Fruit fly (Drosophila melanogaster) whole organism, embryonic: ENCODE measurements around the gene CG7914.

Experiments
- Atf6 ChIP-seq: fragments of 200-800 bp; sonication (Bioruptor generic); IDR thresholded peaks from 2 replicates; pipeline ENCODE4 v1.3.6; 2022; ENCODE audit warnings: missing biosample characterization, missing genetic modification characterization
- Bgb ChIP-seq: fragments of 200-800 bp; sonication (Bioruptor generic); IDR thresholded peaks from 2 replicates; pipeline ENCODE4 v1.3.6; 2022; ENCODE audit warnings: missing biosample characterization, missing genetic modification characterization; ENCODE audit not compliant: partially characterized antibody
- CG10543 ChIP-seq: fragments of 200-800 bp; sonication (Bioruptor generic); optimal IDR thresholded peaks from 3 replicates; lab custom pipeline; 2017; ENCODE audit warnings: missing biosample characterization, mild to moderate bottlenecking, missing genetic modification characterization, moderate library complexity
- CG1603 ChIP-seq: fragments of 200-800 bp; sonication (Bioruptor generic); optimal IDR thresholded peaks from 2 replicates; lab custom pipeline; 2019; ENCODE audit warnings: missing biosample characterization, mild to moderate bottlenecking, missing genetic modification characterization, moderate library complexity
- CG17361 ChIP-seq: fragments of 200-800 bp; sonication (Bioruptor generic); IDR thresholded peaks from 3 replicates; pipeline ENCODE4 v1.3.6; 2022; ENCODE audit warnings: missing biosample characterization, missing genetic modification characterization
- CG1792 ChIP-seq: fragments of 200-800 bp; sonication (Bioruptor generic); optimal IDR thresholded peaks from 2 replicates; lab custom pipeline; 2016; ENCODE audit warnings: missing biosample characterization, missing genetic modification characterization
- CG2678 ChIP-seq: fragments of 200-800 bp; sonication (Bioruptor generic); optimal IDR thresholded peaks from 3 replicates; lab custom pipeline; 2019; ENCODE audit warnings: missing biosample characterization, mild to moderate bottlenecking, missing genetic modification characterization, moderate library complexity
- CG34376 ChIP-seq: fragments of 200-800 bp; sonication (Bioruptor generic); optimal IDR thresholded peaks from 2 replicates; lab custom pipeline; 2018; ENCODE audit warnings: missing biosample characterization, mild to moderate bottlenecking, missing genetic modification characterization
- CG34422 ChIP-seq: fragments of 200-800 bp; sonication (Bioruptor generic); IDR thresholded peaks from 3 replicates; pipeline ENCODE4 v1.3.6; 2022; ENCODE audit warnings: missing biosample characterization, missing genetic modification characterization
- CG4854 ChIP-seq: fragments of 200-800 bp; sonication (Bioruptor generic); optimal IDR thresholded peaks from 2 replicates; lab custom pipeline; 2016; ENCODE audit warnings: missing biosample characterization, missing genetic modification characterization, inconsistent platforms
- CG8281 ChIP-seq: fragments of 200-800 bp; sonication (Bioruptor generic); optimal IDR thresholded peaks from 2 replicates; lab custom pipeline; 2018; ENCODE audit warnings: missing biosample characterization, mild to moderate bottlenecking, missing genetic modification characterization, moderate library complexity
- CG8290 ChIP-seq, 3 experiments: fragments of 200-800 bp; sonication (Bioruptor generic); optimal IDR thresholded peaks; 2 replicates each; lab custom pipeline; 2016 to 2019; ENCODE audit warnings: missing biosample characterization in 3 of 3, missing genetic modification characterization in 3 of 3, mild to moderate bottlenecking in 2 of 3, moderate library complexity in 1 of 3
- CG8388 ChIP-seq: fragments of 200-800 bp; sonication (Bioruptor generic); optimal IDR thresholded peaks from 2 replicates; lab custom pipeline; 2019; ENCODE audit warnings: missing biosample characterization, mild to moderate bottlenecking, missing genetic modification characterization, moderate library complexity
- CG9932 ChIP-seq: fragments of 200-800 bp; sonication (Bioruptor generic); IDR thresholded peaks from 2 replicates; pipeline ENCODE4 v1.3.6; 2022; ENCODE audit warnings: missing biosample characterization, missing genetic modification characterization
- CTCF ChIP-seq: fragments of 200-800 bp; sonication (Bioruptor generic); optimal IDR thresholded peaks from 2 replicates; lab custom pipeline; 2017; ENCODE audit warnings: missing biosample characterization, mild to moderate bottlenecking, missing genetic modification characterization, moderate library complexity
- Camta ChIP-seq: fragments of 200-800 bp; sonication (Bioruptor generic); optimal IDR thresholded peaks from 2 replicates; lab custom pipeline; 2016; ENCODE audit warnings: missing biosample characterization, missing genetic modification characterization
- D19B ChIP-seq: fragments of 200-800 bp; sonication (Bioruptor generic); optimal IDR thresholded peaks from 2 replicates; lab custom pipeline; 2017; ENCODE audit warnings: missing biosample characterization, mild to moderate bottlenecking, missing genetic modification characterization
- Deaf1 ChIP-seq: fragments of 200-800 bp; optimal IDR thresholded peaks from 3 replicates; lab custom pipeline; 2019; ENCODE audit warnings: missing biosample characterization, mild to moderate bottlenecking, missing genetic modification characterization, moderate library complexity
- E2f2 ChIP-seq: fragments of 200-800 bp; sonication (Bioruptor generic); IDR thresholded peaks from 2 replicates; pipeline ENCODE4 v1.3.6; 2022; ENCODE audit warnings: missing biosample characterization, missing genetic modification characterization
- HmgZ ChIP-seq: fragments of 200-800 bp; sonication (Bioruptor generic); optimal IDR thresholded peaks from 2 replicates; lab custom pipeline; 2018; ENCODE audit warnings: missing biosample characterization, mild to moderate bottlenecking, missing genetic modification characterization
- Med ChIP-seq: fragments of 200-800 bp; sonication (Bioruptor generic); peaks from one replicate; lab custom pipeline; 2016; ENCODE audit warnings: missing biosample characterization, missing genetic modification characterization, mild to moderate bottlenecking, inconsistent platforms, moderate library complexity
- Meics ChIP-seq: fragments of 200-800 bp; sonication (Bioruptor generic); optimal IDR thresholded peaks from 2 replicates; lab custom pipeline; 2017; ENCODE audit warnings: missing biosample characterization, mild to moderate bottlenecking, missing genetic modification characterization
- NC2α ChIP-seq: fragments of 200-800 bp; sonication (Bioruptor generic); optimal IDR thresholded peaks from 2 replicates; lab custom pipeline; 2016; ENCODE audit warnings: missing biosample characterization, missing genetic modification characterization
- Pdp1 ChIP-seq, 2 experiments: fragments of 200-800 bp; sonication (Bioruptor generic); optimal IDR thresholded peaks; 3 replicates each; lab custom pipeline; 2016; ENCODE audit warnings: missing biosample characterization in 2 of 2, missing genetic modification characterization in 2 of 2, mild to moderate bottlenecking in 1 of 2, moderate library complexity in 1 of 2
- Rfx ChIP-seq: fragments of 200-800 bp; sonication (Bioruptor generic); IDR thresholded peaks from 2 replicates; pipeline ENCODE4 v1.3.6; 2022; ENCODE audit warnings: missing biosample characterization, missing genetic modification characterization
- Sin3A ChIP-seq: fragments of >200 bp; optimal IDR thresholded peaks from 2 replicates; lab custom pipeline; 2018
- az2 ChIP-seq: fragments of 200-800 bp; sonication (Bioruptor generic); optimal IDR thresholded peaks from 3 replicates; lab custom pipeline; 2016; ENCODE audit warnings: missing biosample characterization, missing genetic modification characterization
- bcd ChIP-seq: fragments of 200-800 bp; sonication (Bioruptor generic); optimal IDR thresholded peaks from 2 replicates; lab custom pipeline; 2017; ENCODE audit warnings: missing biosample characterization, mild to moderate bottlenecking, missing genetic modification characterization
- caup ChIP-seq: fragments of 200-800 bp; sonication (Bioruptor generic); optimal IDR thresholded peaks from 3 replicates; lab custom pipeline; 2017; ENCODE audit warnings: missing biosample characterization, mild to moderate bottlenecking, missing genetic modification characterization, moderate library complexity; ENCODE audit not compliant: severe bottlenecking
- exex ChIP-seq: fragments of 200-800 bp; sonication (Bioruptor generic); optimal IDR thresholded peaks from 4 replicates; lab custom pipeline; 2018; ENCODE audit warnings: missing biosample characterization, mild to moderate bottlenecking, missing genetic modification characterization, moderate library complexity
- grn ChIP-seq: fragments of 200-800 bp; sonication (Bioruptor generic); optimal IDR thresholded peaks from 3 replicates; lab custom pipeline; 2017; ENCODE audit warnings: missing biosample characterization, missing genetic modification characterization
- gsb-n ChIP-seq: fragments of 200-800 bp; sonication (Bioruptor generic); optimal IDR thresholded peaks from 3 replicates; lab custom pipeline; 2018; ENCODE audit warnings: missing biosample characterization, mild to moderate bottlenecking, missing genetic modification characterization
- jumu ChIP-seq: fragments of 200-800 bp; sonication (Bioruptor generic); optimal IDR thresholded peaks from 3 replicates; lab custom pipeline; 2016; ENCODE audit warnings: missing biosample characterization, missing genetic modification characterization
- kay ChIP-seq: fragments of 200-800 bp; sonication (Bioruptor generic); optimal IDR thresholded peaks from 2 replicates; lab custom pipeline; 2016; ENCODE audit warnings: missing biosample characterization, missing genetic modification characterization
- lab ChIP-seq: fragments of 200-800 bp; sonication (Bioruptor generic); optimal IDR thresholded peaks from 3 replicates; lab custom pipeline; 2017; ENCODE audit warnings: missing biosample characterization, missing genetic modification characterization, mild to moderate bottlenecking, moderate library complexity, missing genetic modification reagents
- mirr ChIP-seq: fragments of 200-800 bp; sonication (Bioruptor generic); optimal IDR thresholded peaks from 3 replicates; lab custom pipeline; 2018; ENCODE audit warnings: missing biosample characterization, mild to moderate bottlenecking, missing genetic modification characterization
- nerfin-2 ChIP-seq: fragments of 200-800 bp; sonication (Bioruptor generic); IDR thresholded peaks from 2 replicates; pipeline ENCODE4 v1.3.6; 2022; ENCODE audit warnings: missing biosample characterization, missing genetic modification characterization; ENCODE audit not compliant: partially characterized antibody
- pan ChIP-seq, 4 experiments: fragments of >200 bp in 3 of 4; fragments of 200-800 bp in 1 of 4; sonication (Bioruptor generic) in 1 of 4; optimal IDR thresholded peaks in 3 of 4; IDR thresholded peaks in 1 of 4; 2 replicates each; pipeline versions ENCODE4 v1.3.6 to Lab custom; 2017 to 2022; ENCODE audit warnings: missing biosample characterization in 2 of 4, missing genetic modification characterization in 2 of 4, mixed read lengths in 1 of 4
- pita ChIP-seq: fragments of 200-800 bp; sonication (Bioruptor generic); optimal IDR thresholded peaks from 2 replicates; lab custom pipeline; 2017; ENCODE audit warnings: missing biosample characterization, mild to moderate bottlenecking, missing genetic modification characterization
- sd ChIP-seq: fragments of 200-800 bp; sonication (Bioruptor generic); optimal IDR thresholded peaks from 3 replicates; lab custom pipeline; 2018; ENCODE audit warnings: missing biosample characterization, mild to moderate bottlenecking, missing genetic modification characterization, moderate library complexity
- sens ChIP-seq: fragments of 200-800 bp; sonication (Bioruptor generic); peaks from one replicate; lab custom pipeline; 2016; ENCODE audit warnings: missing biosample characterization, missing genetic modification characterization
- sisA ChIP-seq: fragments of 200-800 bp; sonication (Bioruptor generic); IDR thresholded peaks from 2 replicates; pipeline ENCODE4 v1.3.6; 2022; ENCODE audit warnings: missing biosample characterization, missing genetic modification characterization
- sug ChIP-seq: fragments of 200-800 bp; optimal IDR thresholded peaks from 2 replicates; lab custom pipeline; 2019; ENCODE audit warnings: missing biosample characterization, mild to moderate bottlenecking, missing genetic modification characterization, moderate library complexity
- tup ChIP-seq: fragments of 200-800 bp; sonication (Bioruptor generic); optimal IDR thresholded peaks from 2 replicates; lab custom pipeline; 2016; ENCODE audit warnings: missing biosample characterization, mild to moderate bottlenecking, missing genetic modification characterization, moderate library complexity
- twi ChIP-seq: fragments of 200-800 bp; optimal IDR thresholded peaks from 2 replicates; lab custom pipeline; 2019; ENCODE audit warnings: missing biosample characterization, mild to moderate bottlenecking, missing genetic modification characterization, moderate library complexity
- unc-4 ChIP-seq: fragments of 200-800 bp; sonication (Bioruptor generic); IDR thresholded peaks from 2 replicates; pipeline ENCODE4 v1.3.6; 2022; ENCODE audit warnings: missing biosample characterization, missing genetic modification characterization; ENCODE audit not compliant: partially characterized antibody
- vnd ChIP-seq: fragments of 200-800 bp; sonication (Bioruptor generic); IDR thresholded peaks from 3 replicates; pipeline ENCODE4 v1.3.6; 2022; ENCODE audit warnings: missing biosample characterization, missing genetic modification characterization; ENCODE audit not compliant: partially characterized antibody

Gene CG7914

dm6 chrX:19241790-19242373 lies 48.6 kb upstream of the CG7914 start, which contains the start of gene CG14196 (continued):
- TF ChIP-seq unc-4 (GFP tag; lab: Robert Waterston, UW) (no peak), CG4854 (GFP tag; lab: Kevin White, UChicago) (no peak), pita (peak; percentile 10), CG10543 (GFP tag; lab: Kevin White, UChicago) (no peak), Meics (GFP tag; lab: Kevin White, UChicago) (peak; percentile 29), Camta (GFP tag; lab: Kevin White, UChicago) (no peak), CG8290 (GFP tag; optimal IDR thresholded peaks at IDR 0.05; lab: Kevin White, UChicago) (peak; percentile 52), CG8290 (tag; optimal IDR thresholded peaks at IDR 0.05; lab: Kevin White, UChicago) (peak in 1 of 2 experiments; percentile 24), CTCF (GFP tag; lab: Kevin White, UChicago) (peak; percentile 58), CG9932 (GFP tag; lab: Robert Waterston, UW) (no peak), NC2α (GFP tag; lab: Kevin White, UChicago) (no peak), Med (GFP tag; lab: Kevin White, UChicago) (peak; percentile 72), tup (GFP tag; lab: Kevin White, UChicago) (no peak), sd (tag; lab: Kevin White, UChicago) (no peak), vnd (GFP tag; lab: Robert Waterston, UW) (no peak), CG1603 (peak; percentile 2), E2f2 (GFP tag; lab: Robert Waterston, UW) (0 out of 2 replicates have a peak, but pooled peaks have one; percentile 9), Bgb (GFP tag; lab: Robert Waterston, UW) (peak; percentile 25; the same call in 1 of the 2 replicates), Pdp1 (GFP tag; optimal IDR thresholded peaks at IDR 0.05; lab: Kevin White, UChicago) (peak in 1 of 2 experiments; percentile 56), D19B (GFP tag; lab: Kevin White, UChicago) (peak; percentile 37), gsb-n (no peak), bcd (no peak), pan (optimal IDR thresholded peaks at IDR 0.05; lab: Kevin White, UChicago) (no peak), pan (GFP tag; optimal IDR thresholded peaks at IDR 0.05 in 1 of 2, IDR thresholded peaks at IDR 0.05 in 1 of 2) (no peak), CG8281 (tag; lab: Kevin White, UChicago) (peak; percentile 69), Sin3A (no peak), HmgZ (tag; lab: Kevin White, UChicago) (peak; percentile 19), Deaf1 (tag; lab: Kevin White, UChicago) (peak; percentile 74)

DNA sequence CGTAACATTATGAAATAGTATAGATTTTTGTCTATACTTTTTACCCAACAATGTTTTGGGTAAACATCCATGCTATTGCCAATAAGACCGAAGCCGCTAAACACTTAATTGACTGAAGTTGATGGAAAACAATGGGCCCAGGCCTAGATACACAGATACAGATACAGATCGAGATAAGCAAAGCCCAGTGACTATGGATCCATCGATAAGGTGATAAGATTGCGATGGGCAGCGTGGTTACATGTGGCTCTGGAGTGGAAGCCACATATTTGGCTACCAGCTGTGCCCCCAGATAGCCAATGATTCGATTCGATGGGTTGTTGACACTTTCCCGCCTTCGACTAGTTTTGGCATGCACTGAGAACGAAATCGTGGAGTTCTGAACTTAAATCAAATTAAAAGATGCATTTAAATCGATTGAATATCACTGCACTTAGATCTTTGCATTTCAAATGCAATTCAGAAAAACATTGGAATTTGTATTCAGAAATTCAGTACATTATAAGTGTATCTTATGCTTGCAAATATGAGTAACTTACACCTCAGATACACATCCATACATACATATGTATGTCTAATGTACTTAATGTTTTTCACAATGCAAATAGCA lies 47.1 kb upstream of the CG7914 start:
- TF ChIP-seq twi (tag; lab: Kevin White, UChicago) (peak; percentile 8), lab (GFP tag; lab: Kevin White, UChicago) (peak; percentile 11), az2 (GFP tag; lab: Kevin White, UChicago) (no peak), sug (tag; lab: Kevin White, UChicago) (peak; percentile 57), CG1792 (GFP tag; lab: Kevin White, UChicago) (no peak), CG8388 (no peak), CG2678 (tag; lab: Kevin White, UChicago) (peak; percentile 30), caup (GFP tag; lab: Kevin White, UChicago) (no peak), CG17361 (GFP tag; lab: Robert Waterston, UW) (0 out of 3 replicates have a peak, but pooled peaks have one; percentile 13), jumu (GFP tag; lab: Kevin White, UChicago) (no peak), sisA (0 out of 2 replicates have a peak, but pooled peaks have one; percentile 6), exex (tag; lab: Kevin White, UChicago) (peak; percentile 43), grn (GFP tag; lab: Kevin White, UChicago) (peak; percentile 90), mirr (GFP tag; lab: Kevin White, UChicago) (peak; percentile 7), sd (tag; lab: Kevin White, UChicago) (peak; percentile 33), nerfin-2 (GFP tag; lab: Robert Waterston, UW) (no peak), Rfx (GFP tag; lab: Robert Waterston, UW) (0 out of 2 replicates have a peak, but pooled peaks have one; percentile 25), Atf6 (GFP tag; lab: Robert Waterston, UW) (0 out of 2 replicates have a peak, but pooled peaks have one; percentile 13), kay (no peak), CG34422 (0 out of 3 replicates have a peak, but pooled peaks have one; percentile 9), sens (GFP tag; lab: Kevin White, UChicago) (peak; percentile 64), Med (GFP tag; lab: Kevin White, UChicago) (peak; percentile 60), CG34376 (GFP tag; lab: Kevin White, UChicago) (peak; percentile 33)
